Worm (Caenorhabditis elegans): ENCODE data around the gene srb-5.

ce11 chrII:5184661-5185545, 21.7 kb upstream of the srb-5 start:
- TF ChIP-seq aha-1 (tag; optimal IDR thresholded peaks at IDR 0.05) (no peak), lin-13 (GFP tag; optimal IDR thresholded peaks at IDR 0.05) (no peak)

Measured in whole organism, L1 larva.